Worm (Caenorhabditis elegans) whole organism, late embryonic: ENCODE measurements around the gene mrck-1.

Experiments
- C08G9.2 ChIP-seq: sonication (generic microtip); optimal IDR thresholded peaks from 2 replicates; lab custom pipeline; 2016; ENCODE audit warnings: mild to moderate bottlenecking, missing genetic modification characterization, moderate library complexity, missing compliant biosample characterization
- F13H6.1 ChIP-seq: sonication (generic microtip); optimal IDR thresholded peaks from 2 replicates; lab custom pipeline; 2016; ENCODE audit warnings: missing genetic modification characterization, missing compliant biosample characterization
- K02D7.2 ChIP-seq: sonication (generic microtip); optimal IDR thresholded peaks from 2 replicates; lab custom pipeline; 2017; ENCODE audit warnings: mild to moderate bottlenecking, missing genetic modification characterization, missing compliant biosample characterization
- ama-1 ChIP-seq: fragments of 150-350 bp; optimal IDR thresholded peaks from 2 replicates; lab custom pipeline; 2014
- ceh-18 ChIP-seq: sonication (generic microtip); optimal IDR thresholded peaks from 2 replicates; lab custom pipeline; 2016; ENCODE audit warnings: missing genetic modification characterization, missing compliant biosample characterization
- ceh-2 ChIP-seq: sonication (generic microtip); optimal IDR thresholded peaks from 2 replicates; lab custom pipeline; 2016; ENCODE audit warnings: missing genotype, missing genetic modification characterization, missing compliant biosample characterization
- ceh-22 ChIP-seq: sonication (generic microtip); optimal IDR thresholded peaks from 2 replicates; lab custom pipeline; 2017; ENCODE audit warnings: missing biosample characterization, missing genetic modification characterization
- ceh-24 ChIP-seq: sonication (generic microtip); optimal IDR thresholded peaks from 2 replicates; lab custom pipeline; 2016; ENCODE audit warnings: mild to moderate bottlenecking, missing genetic modification characterization, missing compliant biosample characterization
- ceh-30 ChIP-seq: fragments of 150-350 bp; optimal IDR thresholded peaks from 2 replicates; lab custom pipeline; 2014; ENCODE audit warnings: missing biosample characterization, missing genetic modification characterization
- ceh-34 ChIP-seq: sonication (generic microtip); optimal IDR thresholded peaks from 2 replicates; lab custom pipeline; 2016; ENCODE audit warnings: mild to moderate bottlenecking, missing genetic modification characterization, missing compliant biosample characterization
- ceh-45 ChIP-seq: fragments of 200-800 bp; sonication (Bioruptor generic); IDR thresholded peaks from 2 replicates; pipeline ENCODE4 v1.3.6; 2022; ENCODE audit warnings: missing genetic modification reagents, missing genetic modification characterization, missing compliant biosample characterization
- ceh-48 ChIP-seq: sonication (generic microtip); optimal IDR thresholded peaks from 2 replicates; lab custom pipeline; 2016; ENCODE audit warnings: missing genetic modification characterization, inconsistent platforms, missing compliant biosample characterization
- ceh-6 ChIP-seq: fragments of 200-800 bp; sonication (Bioruptor generic); optimal IDR thresholded peaks from 2 replicates; lab custom pipeline; 2018; ENCODE audit warnings: mild to moderate bottlenecking, missing genetic modification characterization, missing compliant biosample characterization
- che-1 ChIP-seq: sonication (generic microtip); optimal IDR thresholded peaks from 2 replicates; lab custom pipeline; 2016; ENCODE audit warnings: mild to moderate bottlenecking, missing genetic modification characterization, missing compliant biosample characterization
- dve-1 ChIP-seq: sonication (generic microtip); optimal IDR thresholded peaks from 2 replicates; lab custom pipeline; 2017; ENCODE audit warnings: antibody characterized with exemption, mild to moderate bottlenecking, missing genetic modification characterization, missing compliant biosample characterization
- elt-4 ChIP-seq: sonication (generic microtip); optimal IDR thresholded peaks from 2 replicates; lab custom pipeline; 2016; ENCODE audit warnings: missing genetic modification characterization, missing compliant biosample characterization
- ets-4 ChIP-seq: sonication (generic microtip); optimal IDR thresholded peaks from 2 replicates; lab custom pipeline; 2016; ENCODE audit warnings: missing genetic modification characterization, missing compliant biosample characterization
- eyg-1 ChIP-seq: sonication (generic microtip); optimal IDR thresholded peaks from 2 replicates; lab custom pipeline; 2016; ENCODE audit warnings: missing genotype, missing genetic modification characterization, missing compliant biosample characterization
- fax-1 ChIP-seq: sonication (generic microtip); optimal IDR thresholded peaks from 2 replicates; lab custom pipeline; 2016; ENCODE audit warnings: missing genotype, missing genetic modification characterization, missing compliant biosample characterization
- fkh-10 ChIP-seq: fragments of 150-350 bp; optimal IDR thresholded peaks from 2 replicates; lab custom pipeline; 2014; ENCODE audit warnings: missing biosample characterization, missing genetic modification reagents, missing genetic modification characterization
- fkh-6 ChIP-seq: sonication (generic microtip); optimal IDR thresholded peaks from 2 replicates; lab custom pipeline; 2016; ENCODE audit warnings: missing genetic modification characterization, missing compliant biosample characterization
- hlh-13 ChIP-seq: fragments of 200-800 bp; sonication (Bioruptor generic); optimal IDR thresholded peaks from 2 replicates; lab custom pipeline; 2018; ENCODE audit warnings: mild to moderate bottlenecking, missing genetic modification characterization, missing compliant biosample characterization
- hlh-30 ChIP-seq: sonication (generic microtip); optimal IDR thresholded peaks from 2 replicates; lab custom pipeline; 2017; ENCODE audit warnings: antibody characterized with exemption, missing genetic modification characterization, missing compliant biosample characterization; ENCODE audit not compliant: insufficient read depth
- hlh-8 ChIP-seq: sonication (generic microtip); optimal IDR thresholded peaks from 2 replicates; lab custom pipeline; 2016; ENCODE audit warnings: missing genotype, missing genetic modification characterization, missing compliant biosample characterization
- mec-3 ChIP-seq: sonication (generic microtip); optimal IDR thresholded peaks from 2 replicates; lab custom pipeline; 2016; ENCODE audit warnings: borderline replicate concordance, missing genetic modification characterization, missing compliant biosample characterization
- nfya-1 ChIP-seq: sonication (generic microtip); optimal IDR thresholded peaks from 2 replicates; lab custom pipeline; 2017; ENCODE audit warnings: missing genetic modification characterization, mild to moderate bottlenecking, missing compliant biosample characterization, antibody characterized with exemption, moderate library complexity
- odd-2 ChIP-seq: sonication (generic microtip); optimal IDR thresholded peaks from 2 replicates; lab custom pipeline; 2017; ENCODE audit warnings: antibody characterized with exemption, mild to moderate bottlenecking, missing genetic modification characterization, missing compliant biosample characterization
- pag-3 ChIP-seq: sonication (generic microtip); optimal IDR thresholded peaks from 2 replicates; lab custom pipeline; 2016; ENCODE audit warnings: missing compliant biosample characterization, missing genetic modification characterization, borderline replicate concordance
- pat-9 ChIP-seq: fragments of 200-800 bp; sonication (Bioruptor generic); optimal IDR thresholded peaks from 2 replicates; lab custom pipeline; 2018; ENCODE audit warnings: mild to moderate bottlenecking, missing genetic modification characterization, moderate library complexity, missing compliant biosample characterization
- pha-2 ChIP-seq: sonication (generic microtip); optimal IDR thresholded peaks from 2 replicates; lab custom pipeline; 2017; ENCODE audit warnings: mild to moderate bottlenecking, missing genetic modification characterization, missing compliant biosample characterization
- pha-4 ChIP-seq: fragments of 150-350 bp; optimal IDR thresholded peaks from 2 replicates; lab custom pipeline; 2018; ENCODE audit warnings: missing biosample characterization, missing genetic modification reagents, missing genetic modification characterization
- pqm-1 ChIP-seq: sonication (generic microtip); optimal IDR thresholded peaks from 2 replicates; lab custom pipeline; 2016; ENCODE audit warnings: missing genetic modification characterization, missing compliant biosample characterization
- ref-2 ChIP-seq: sonication (generic microtip); optimal IDR thresholded peaks from 2 replicates; lab custom pipeline; 2016; ENCODE audit warnings: missing genetic modification characterization, missing compliant biosample characterization
- sox-2 ChIP-seq: fragments of 200-800 bp; sonication (Bioruptor generic); IDR thresholded peaks from 2 replicates; pipeline ENCODE4 v1.3.6; 2022; ENCODE audit warnings: missing genetic modification reagents, missing genetic modification characterization, missing compliant biosample characterization
- syd-9 ChIP-seq: sonication (generic microtip); optimal IDR thresholded peaks from 2 replicates; lab custom pipeline; 2016; ENCODE audit warnings: mild to moderate bottlenecking, missing genetic modification characterization, moderate library complexity, missing compliant biosample characterization
- tbx-2 ChIP-seq: sonication (generic microtip); optimal IDR thresholded peaks from 2 replicates; lab custom pipeline; 2016; ENCODE audit warnings: missing genetic modification characterization, missing compliant biosample characterization
- ttx-3 ChIP-seq: sonication (generic microtip); optimal IDR thresholded peaks from 2 replicates; lab custom pipeline; 2016; ENCODE audit warnings: missing genetic modification reagents, missing genetic modification characterization, missing compliant biosample characterization
- unc-42 ChIP-seq: sonication (generic microtip); optimal IDR thresholded peaks from 2 replicates; lab custom pipeline; 2016; ENCODE audit warnings: missing genotype, missing genetic modification characterization, missing compliant biosample characterization
- zip-5 ChIP-seq: sonication (generic microtip); optimal IDR thresholded peaks from 2 replicates; lab custom pipeline; 2016; ENCODE audit warnings: missing genetic modification characterization, missing compliant biosample characterization

mrck-1 gene

DNA sequence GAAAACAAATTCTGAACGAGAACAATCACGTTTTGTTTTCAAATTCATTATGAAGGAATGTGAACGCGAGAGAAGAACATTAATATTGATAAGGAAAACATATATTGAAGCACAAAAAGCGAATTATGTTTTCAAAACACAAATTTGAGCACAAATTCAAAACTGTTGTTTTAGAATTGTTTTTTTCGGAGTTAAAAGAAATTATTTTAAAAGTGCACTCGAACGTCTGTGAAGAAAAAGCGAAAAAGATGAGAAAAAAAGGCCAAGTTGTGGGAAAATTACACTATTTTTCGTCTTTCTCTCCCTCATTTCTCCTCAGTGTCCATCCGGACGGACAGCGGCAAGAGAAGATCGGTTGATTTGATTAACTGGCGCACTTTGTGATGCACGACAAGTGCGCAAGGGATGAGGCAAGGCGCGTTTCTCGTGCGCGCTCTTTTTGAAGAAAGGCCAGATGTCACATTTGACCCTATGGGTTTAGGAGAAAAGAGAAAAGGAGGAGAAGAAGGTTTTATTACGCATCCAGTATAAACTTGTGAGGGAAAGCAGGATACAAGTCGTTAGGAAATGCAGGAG, at the start of gene mrck-1 (continued):
- TF ChIP-seq ama-1 (no peak), eyg-1 (tag; lab: Kevin White, UChicago) (peak; percentile 54), ceh-2 (tag; lab: Kevin White, UChicago) (peak; percentile 74), fkh-10 (peak; percentile 77), zip-5 (no peak), ceh-34 (peak; percentile 89), fax-1 (tag; lab: Kevin White, UChicago) (peak; percentile 67), ceh-18 (tag; lab: Kevin White, UChicago) (peak; percentile 93), pat-9 (peak; percentile 92), ceh-22 (tag; lab: Kevin White, UChicago) (peak; percentile 2), ceh-30 (peak; percentile 72), syd-9 (tag; lab: Kevin White, UChicago) (peak; percentile 70), che-1 (tag; lab: Kevin White, UChicago) (peak; percentile 63), C08G9.2 (tag; lab: Kevin White, UChicago) (peak; percentile 58), pqm-1 (peak; percentile 38), hlh-8 (tag; lab: Kevin White, UChicago) (peak; percentile 96), pha-2 (peak; percentile 25), fkh-6 (tag; lab: Kevin White, UChicago) (peak; percentile 66)

DNA sequence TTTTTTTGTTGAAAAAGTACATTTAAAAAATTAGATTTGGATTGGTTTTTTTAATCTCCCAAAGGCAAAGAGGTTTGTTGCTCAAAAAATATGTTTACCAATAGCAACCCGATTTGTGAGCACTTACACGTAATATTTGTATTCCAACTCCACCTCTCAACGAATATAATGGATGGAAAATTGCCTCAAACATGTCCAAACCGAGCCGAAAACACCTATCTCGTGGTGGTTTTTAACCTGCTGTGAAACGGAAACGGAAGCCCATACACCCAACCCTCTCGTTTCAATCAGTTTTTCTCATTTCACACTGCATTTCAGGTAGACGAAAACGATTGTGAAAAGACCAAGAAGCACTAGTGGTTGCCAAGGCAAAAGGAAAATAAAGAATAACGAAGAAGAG, 49.5 kb upstream of the mrck-1 start, which contains the start of gene cest-24:
cest-24 (plus strand) TSS at position 301 of the 400 bp plus-strand sequence.
- TF ChIP-seq pag-3 (tag; lab: Kevin White, UChicago): no peak
- no peak for TF ChIP-seq ceh-24 (tag; lab: Kevin White, UChicago)
- TF ChIP-seq eyg-1 (tag; lab: Kevin White, UChicago): no peak
- no peak for TF ChIP-seq ceh-48
- TF ChIP-seq ceh-22 (tag; lab: Kevin White, UChicago): no peak
- no peak for TF ChIP-seq odd-2 (tag; lab: Kevin White, UChicago)
- no peak for TF ChIP-seq elt-4 (tag; lab: Kevin White, UChicago)
- TF ChIP-seq unc-42 (tag; lab: Kevin White, UChicago): no peak
- TF ChIP-seq K02D7.2 (tag; lab: Kevin White, UChicago): no peak
- no peak for TF ChIP-seq sox-2
- no peak for TF ChIP-seq nfya-1 (tag; lab: Kevin White, UChicago)
- no peak for TF ChIP-seq ttx-3 (tag; lab: Kevin White, UChicago)
- TF ChIP-seq hlh-8 (tag; lab: Kevin White, UChicago): no peak
- no peak for TF ChIP-seq F13H6.1 (tag; lab: Kevin White, UChicago)
- TF ChIP-seq hlh-30 (tag; lab: Kevin White, UChicago): no peak
- TF ChIP-seq, all 69 proteins: peak for 0

DNA sequence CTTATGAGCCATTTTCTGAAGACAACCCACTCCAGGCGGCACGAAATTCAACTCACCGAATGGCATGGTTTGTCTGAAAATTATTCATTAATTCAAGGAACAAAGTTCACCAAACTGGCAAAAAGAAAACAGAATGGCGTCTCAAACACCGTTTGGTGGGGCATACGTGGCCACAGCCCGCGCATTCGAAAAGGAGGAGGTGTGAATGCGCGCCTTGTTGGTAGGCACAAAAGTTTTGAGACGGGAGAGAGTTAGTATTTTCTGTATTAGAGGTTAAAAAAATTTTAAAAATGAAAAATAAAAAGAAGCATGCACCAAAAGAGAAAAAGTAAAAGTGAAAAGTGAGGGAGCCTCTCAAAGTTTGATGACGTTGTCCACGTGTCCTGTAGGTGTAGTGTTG, 44.8 kb upstream of the mrck-1 start:
- TF ChIP-seq zip-5 (no peak), ceh-6 (no peak), ceh-45 (no peak), pha-4 (no peak), ceh-34 (no peak)
- TF ChIP-seq, all 69 proteins: peak for 0

DNA sequence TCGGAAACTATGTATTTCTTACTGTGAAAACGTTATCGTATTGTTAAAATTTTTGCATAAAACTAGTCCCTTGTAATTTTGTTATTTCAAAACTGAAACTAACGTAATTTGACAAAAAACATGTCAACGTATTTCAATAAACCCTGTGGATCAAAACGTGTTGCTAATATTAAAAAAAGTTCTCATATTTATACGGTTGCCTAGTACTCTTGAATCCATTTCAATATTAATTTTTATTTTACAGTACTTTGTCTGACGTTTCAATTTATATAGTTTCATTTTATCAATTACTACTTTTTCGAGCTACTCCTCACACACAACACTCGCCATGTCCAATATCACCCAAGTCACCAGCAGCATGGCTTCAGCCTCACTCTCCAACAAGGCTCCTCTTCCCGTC, 36.4 kb upstream of the mrck-1 start, which contains the start of gene sago-1:
sago-1 (plus strand) TSS at position 301 of the 400 bp plus-strand sequence.
- TF ChIP-seq ref-2 (tag; lab: Kevin White, UChicago): no peak
- no peak for TF ChIP-seq dve-1 (tag; lab: Kevin White, UChicago)
- TF ChIP-seq tbx-2 (tag; lab: Kevin White, UChicago): no peak
- no peak for TF ChIP-seq mec-3 (tag; lab: Kevin White, UChicago)
- no peak for TF ChIP-seq pha-4
- TF ChIP-seq syd-9 (tag; lab: Kevin White, UChicago): no peak
- no peak for TF ChIP-seq hlh-13 (GFP tag; lab: Kevin White, UChicago)
- no peak for TF ChIP-seq pha-2
- TF ChIP-seq ets-4 (tag; lab: Kevin White, UChicago): no peak
